Fruit fly (Drosophila melanogaster): ENCODE measurements around the gene PolZ2.

PolZ2 gene

DNA sequence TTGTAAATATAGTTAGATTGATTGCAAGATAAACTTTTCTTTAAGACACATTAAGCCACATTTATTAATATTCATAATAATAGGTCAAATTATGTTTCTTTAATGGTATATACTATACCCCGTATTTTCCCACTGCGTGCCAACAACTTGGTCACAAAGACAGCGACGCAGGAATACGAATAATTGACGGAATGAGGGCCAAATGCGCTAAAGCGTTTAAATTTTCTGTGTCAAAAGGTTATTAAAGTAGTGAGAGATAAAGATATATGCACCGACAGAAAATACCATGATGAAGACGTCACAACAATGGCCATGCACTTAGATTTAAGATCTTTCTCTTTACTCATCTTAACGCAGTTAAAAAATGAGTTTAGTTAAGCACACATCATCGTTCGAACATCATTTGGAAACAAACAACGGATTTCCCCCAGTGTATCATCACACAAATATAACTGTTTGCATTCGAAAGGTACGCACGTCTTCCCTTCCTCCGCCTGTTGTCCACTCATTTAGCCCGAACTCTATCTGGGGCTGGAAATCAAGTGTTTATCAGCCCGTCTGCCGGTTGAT lies 31.8 kb downstream of the PolZ2 start (continued):
- TF ChIP-seq CG8359 (GFP tag; optimal IDR thresholded peaks at IDR 0.05; ENCODE audit: borderline replicate concordance) (no peak), CG6813 (GFP tag; optimal IDR thresholded peaks at IDR 0.05) (peak; percentile 47), ind (GFP tag; optimal IDR thresholded peaks at IDR 0.05) (peak; percentile 68), ssp (GFP tag; IDR thresholded peaks at IDR 0.05) (no peak), en (GFP tag; optimal IDR thresholded peaks at IDR 0.05) (peak; percentile 49), tll (GFP tag; optimal IDR thresholded peaks at IDR 0.05) (no peak), Dad (GFP tag; optimal IDR thresholded peaks at IDR 0.05) (peak; percentile 23), salm (tag; optimal IDR thresholded peaks at IDR 0.05) (peak; percentile 16), pfk (GFP tag; optimal IDR thresholded peaks at IDR 0.05) (no peak), emc (GFP tag; optimal IDR thresholded peaks at IDR 0.05) (peak; percentile 24), bsh (GFP tag; optimal IDR thresholded peaks at IDR 0.05) (peak in 1 of 2 experiments; percentile 65), CG5245 (GFP tag; optimal IDR thresholded peaks at IDR 0.05) (peak; percentile 61), so (GFP tag; IDR thresholded peaks at IDR 0.05) (peak; percentile 44; the same call in 1 of the 3 replicates), CG2875 (GFP tag; optimal IDR thresholded peaks at IDR 0.05) (peak; percentile 54), CG11723 (GFP tag; optimal IDR thresholded peaks at IDR 0.05) (peak; percentile 48), CG17912 (GFP tag; optimal IDR thresholded peaks at IDR 0.05) (no peak), prd (optimal IDR thresholded peaks at IDR 0.05) (no peak), prd (GFP tag; IDR thresholded peaks at IDR 0.05) (peak; percentile 71), CG17361 (GFP tag; IDR thresholded peaks at IDR 0.05) (peak; percentile 88), Mrtf (GFP tag; IDR thresholded peaks at IDR 0.05) (peak; percentile 65), BEAF-32 (GFP tag; optimal IDR thresholded peaks at IDR 0.05) (no peak), CG7357 (GFP tag; IDR thresholded peaks at IDR 0.05) (peak; percentile 61; the same call in 1 of the 3 replicates), Asciz (GFP tag; optimal IDR thresholded peaks at IDR 0.05) (peak; percentile 73), lbe (GFP tag; optimal IDR thresholded peaks at IDR 0.05) (no peak), p53 (GFP tag; optimal IDR thresholded peaks at IDR 0.05) (no peak), CG1647 (GFP tag; optimal IDR thresholded peaks at IDR 0.05) (peak; percentile 18), CG34224 (GFP tag; IDR thresholded peaks at IDR 0.05; ENCODE audit: partially characterized antibody) (no peak), CG11093 (GFP tag; IDR thresholded peaks at IDR 0.05) (no peak), CG32532 (GFP tag; IDR thresholded peaks at IDR 0.05) (peak; percentile 60; the same call in 1 of the 2 replicates), usp (GFP tag; optimal IDR thresholded peaks at IDR 0.05) (no peak), insv (GFP tag; optimal IDR thresholded peaks at IDR 0.05) (no peak), jigr1 (GFP tag; IDR thresholded peaks at IDR 0.05) (peak; percentile 65; the same call in 1 of the 3 replicates), CG4328 (GFP tag; optimal IDR thresholded peaks at IDR 0.05) (no peak), CG14710 (tag; optimal IDR thresholded peaks at IDR 0.05) (peak; percentile 60), dati (GFP tag; IDR thresholded peaks at IDR 0.05) (no peak), Myb (GFP tag; optimal IDR thresholded peaks at IDR 0.05) (peak; percentile 53), H15 (GFP tag; IDR thresholded peaks at IDR 0.05) (peak; percentile 24; the same call in 1 of the 3 replicates), dysf (GFP tag; IDR thresholded peaks at IDR 0.05) (peak; percentile 70), cad (GFP tag; optimal IDR thresholded peaks at IDR 0.05) (no peak), Sin3A (optimal IDR thresholded peaks at IDR 0.05) (no peak), pzg (GFP tag; optimal IDR thresholded peaks at IDR 0.05) (no peak), Stat92E (GFP tag; optimal IDR thresholded peaks at IDR 0.05) (peak in 1 of 3 experiments; percentile 12), Elba2 (GFP tag; optimal IDR thresholded peaks at IDR 0.05) (no peak), CG15269 (tag; optimal IDR thresholded peaks at IDR 0.05) (peak; percentile 58), Hr51 (GFP tag; optimal IDR thresholded peaks at IDR 0.05) (peak in 1 of 2 experiments; percentile 70), CG3163 (GFP tag; optimal IDR thresholded peaks at IDR 0.05) (peak; percentile 52), knrl (GFP tag; IDR thresholded peaks at IDR 0.05; ENCODE audit: partially characterized antibody) (no peak), tio (GFP tag; optimal IDR thresholded peaks at IDR 0.05) (peak; percentile 77), CG12299 (tag; optimal IDR thresholded peaks at IDR 0.05) (peak; percentile 22), rib (GFP tag; IDR thresholded peaks at IDR 0.05) (no peak)

Data from whole organism, embryonic.